Fruit fly (Drosophila melanogaster): Measurements from ENCODE around the gene Sdr.

Sdr gene

DNA sequence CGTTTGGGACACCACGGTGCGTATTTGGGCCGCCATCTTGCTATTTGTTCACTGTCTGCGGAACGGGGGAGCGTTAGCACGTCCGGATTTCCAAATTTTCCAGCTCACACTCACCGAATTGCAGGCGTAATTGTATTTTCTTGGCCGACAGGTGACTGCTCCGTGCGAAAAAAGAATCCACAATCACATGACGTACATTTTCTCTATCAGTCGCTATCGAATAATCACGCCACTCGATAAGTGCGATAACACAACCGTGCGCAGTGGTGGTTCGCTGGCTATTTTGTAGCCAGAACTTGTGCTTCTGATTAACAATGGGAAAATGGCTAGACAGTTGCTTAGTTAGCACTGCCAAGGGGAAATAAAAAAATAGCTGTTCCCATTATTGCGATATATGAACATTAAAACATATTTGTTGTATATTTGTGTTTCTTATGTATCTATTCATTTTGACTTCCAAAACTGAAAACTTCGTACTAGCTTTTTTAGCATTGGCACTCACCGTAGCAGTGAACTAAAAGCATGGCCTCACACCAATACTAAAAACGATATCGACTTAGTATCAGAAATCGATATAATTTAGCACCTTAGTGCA, 14.5 kb upstream of the Sdr start, which contains the start of gene VhaPPA1-1:
TSS of gene VhaPPA1-1 (minus strand) at position 225 of the 595 bp plus-strand sequence.
- TF ChIP-seq al (GFP tag; IDR thresholded peaks at IDR 0.05) (no peak), gsb (GFP tag; IDR thresholded peaks at IDR 0.05) (no peak), ham (GFP tag; IDR thresholded peaks at IDR 0.05) (no peak), CG10267 (tag; optimal IDR thresholded peaks at IDR 0.05) (peak; percentile 66), HLH54F (GFP tag; optimal IDR thresholded peaks at IDR 0.05) (no peak), CG9817 (tag; optimal IDR thresholded peaks at IDR 0.05) (peak; percentile 16), H2.0 (GFP tag; IDR thresholded peaks at IDR 0.05) (no peak), otp (GFP tag; IDR thresholded peaks at IDR 0.05) (no peak), Blimp-1 (GFP tag; optimal IDR thresholded peaks at IDR 0.05) (no peak), CG3065 (GFP tag; optimal IDR thresholded peaks at IDR 0.05) (no peak), h (optimal IDR thresholded peaks at IDR 0.05) (no peak), Ravus (GFP tag; IDR thresholded peaks at IDR 0.05) (no peak), Fer1 (GFP tag; optimal IDR thresholded peaks at IDR 0.05) (peak; percentile 17), unc-4 (GFP tag; IDR thresholded peaks at IDR 0.05; ENCODE audit: partially characterized antibody) (0 out of 2 replicates have a peak, but pooled peaks have one; percentile 26), Oaz (GFP tag; IDR thresholded peaks at IDR 0.05) (no peak), Fer2 (tag; optimal IDR thresholded peaks at IDR 0.05) (no peak), emc (GFP tag; optimal IDR thresholded peaks at IDR 0.05) (no peak), cato (GFP tag; optimal IDR thresholded peaks at IDR 0.05; ENCODE audit: borderline replicate concordance) (no peak), slp2 (GFP tag; optimal IDR thresholded peaks at IDR 0.05) (no peak), trem (tag; optimal IDR thresholded peaks at IDR 0.05) (peak; percentile 71), CG8089 (GFP tag; optimal IDR thresholded peaks at IDR 0.05) (no peak), Nf-YA (GFP tag; IDR thresholded peaks at IDR 0.05) (no peak), CG1603 (tag; optimal IDR thresholded peaks at IDR 0.05) (peak; percentile 55), Spps (tag; optimal IDR thresholded peaks at IDR 0.05) (no peak), odd (GFP tag; optimal IDR thresholded peaks at IDR 0.05) (no peak), Lim3 (GFP tag; IDR thresholded peaks at IDR 0.05) (no peak), Hr78 (GFP tag; optimal IDR thresholded peaks at IDR 0.05) (no peak), hbn (GFP tag; IDR thresholded peaks at IDR 0.05; ENCODE audit: partially characterized antibody) (no peak), ase (GFP tag; IDR thresholded peaks at IDR 0.05) (no peak), CG2875 (GFP tag; optimal IDR thresholded peaks at IDR 0.05) (no peak), CG2678 (tag; optimal IDR thresholded peaks at IDR 0.05) (peak; percentile 49), CG31365 (tag; optimal IDR thresholded peaks at IDR 0.05) (no peak), her (GFP tag; optimal IDR thresholded peaks at IDR 0.05) (no peak), mam (GFP tag; optimal IDR thresholded peaks at IDR 0.05) (peak; percentile 18), CG10543 (GFP tag; optimal IDR thresholded peaks at IDR 0.05) (no peak), CG17361 (GFP tag; IDR thresholded peaks at IDR 0.05) (peak; percentile 58; the same call in 2 of the 3 replicates), Lhr (GFP tag; optimal IDR thresholded peaks at IDR 0.05) (peak; percentile 77), Xbp1 (GFP tag; optimal IDR thresholded peaks at IDR 0.05) (peak; percentile 37), psq (GFP tag; optimal IDR thresholded peaks at IDR 0.05) (no peak), knrl (GFP tag; IDR thresholded peaks at IDR 0.05; ENCODE audit: partially characterized antibody) (peak; percentile 61), en (GFP tag; optimal IDR thresholded peaks at IDR 0.05) (no peak), ap (GFP tag; IDR thresholded peaks at IDR 0.05) (no peak), CG17568 (GFP tag; optimal IDR thresholded peaks at IDR 0.05) (no peak), Taf1 (GFP tag; IDR thresholded peaks at IDR 0.05) (no peak), CG34422 (GFP tag; IDR thresholded peaks at IDR 0.05) (peak; percentile 62; the same call in 1 of the 3 replicates), nmo (GFP tag; optimal IDR thresholded peaks at IDR 0.05) (peak; percentile 75), Asciz (GFP tag; optimal IDR thresholded peaks at IDR 0.05) (no peak), ftz-f1 (GFP tag; optimal IDR thresholded peaks at IDR 0.05) (no peak), vvl (GFP tag; IDR thresholded peaks at IDR 0.05) (no peak), MESR4 (GFP tag; optimal IDR thresholded peaks at IDR 0.05) (peak; percentile 96), D19B (GFP tag; optimal IDR thresholded peaks at IDR 0.05) (no peak)

Measured in whole organism, embryonic.